Worm (Caenorhabditis elegans) whole organism, young adult: Measurements from ENCODE around the gene rbm-34.

Source experiments
- B0019.2 ChIP-seq: fragments of 200-800 bp; sonication (Bioruptor generic); conservative IDR thresholded peaks from 2 replicates; pipeline ENCODE4 v1.3.6; 2022; ENCODE audit warnings: missing genetic modification reagents, missing genetic modification characterization, missing compliant biosample characterization
- B0035.1 ChIP-seq: sonication (generic microtip); optimal IDR thresholded peaks from 2 replicates; lab custom pipeline; 2016; ENCODE audit warnings: missing genetic modification characterization, mild to moderate bottlenecking, missing compliant biosample characterization, missing genotype, missing genetic modification reagents
- B0261.1 ChIP-seq: sonication (generic microtip); optimal IDR thresholded peaks from 2 replicates; lab custom pipeline; 2016; ENCODE audit warnings: mild to moderate bottlenecking, missing genetic modification characterization, moderate library complexity, missing compliant biosample characterization
- F23B12.7 ChIP-seq: sonication (generic microtip); optimal IDR thresholded peaks from 2 replicates; lab custom pipeline; 2017; ENCODE audit warnings: missing genetic modification characterization, mild to moderate bottlenecking, missing compliant biosample characterization, antibody characterized with exemption, moderate library complexity; ENCODE audit not compliant: insufficient read depth
- F33H1.4 ChIP-seq: fragments of 200-800 bp; sonication (Bioruptor generic); IDR thresholded peaks from 2 replicates; pipeline ENCODE4 v1.3.6; 2022; ENCODE audit warnings: missing genetic modification reagents, missing genetic modification characterization, missing compliant biosample characterization
- K11D2.4 ChIP-seq: fragments of 200-800 bp; sonication (Bioruptor generic); IDR thresholded peaks from 2 replicates; pipeline ENCODE4 v1.3.6; 2022; ENCODE audit warnings: missing genetic modification reagents, missing genetic modification characterization, missing compliant biosample characterization
- K12H6.12 ChIP-seq: fragments of 200-800 bp; sonication (Bioruptor generic); optimal IDR thresholded peaks from 2 replicates; lab custom pipeline; 2018; ENCODE audit warnings: mild to moderate bottlenecking, missing genetic modification characterization, missing compliant biosample characterization
- T07F8.4 ChIP-seq: sonication (generic microtip); optimal IDR thresholded peaks from 2 replicates; lab custom pipeline; 2016; ENCODE audit warnings: mild to moderate bottlenecking, missing genetic modification characterization, moderate library complexity, missing compliant biosample characterization
- T26A5.8 ChIP-seq: sonication (generic microtip); optimal IDR thresholded peaks from 2 replicates; lab custom pipeline; 2016; ENCODE audit warnings: missing genetic modification characterization, missing compliant biosample characterization
- Y53G8AR.9 ChIP-seq: fragments of 200-800 bp; sonication (Bioruptor generic); conservative IDR thresholded peaks from 2 replicates; pipeline ENCODE4 v1.3.6; 2022; ENCODE audit warnings: missing genetic modification reagents, missing genetic modification characterization, missing compliant biosample characterization
- Y95B8A.8 ChIP-seq: fragments of 200-800 bp; sonication (Bioruptor generic); IDR thresholded peaks from 2 replicates; pipeline ENCODE4 v1.3.6; 2022; ENCODE audit warnings: missing genetic modification reagents, missing genetic modification characterization, missing compliant biosample characterization
- ZK185.1 ChIP-seq: sonication (generic microtip); optimal IDR thresholded peaks from 2 replicates; lab custom pipeline; 2016; ENCODE audit warnings: mild to moderate bottlenecking, missing genetic modification characterization, missing compliant biosample characterization; ENCODE audit not compliant: poor library complexity, severe bottlenecking
- akir-1 ChIP-seq: fragments of 200-800 bp; sonication (Bioruptor generic); optimal IDR thresholded peaks from 2 replicates; lab custom pipeline; 2018; ENCODE audit warnings: mild to moderate bottlenecking, missing genetic modification characterization, moderate library complexity, missing compliant biosample characterization
- aptf-3 ChIP-seq: fragments of 200-800 bp; sonication (Bioruptor generic); IDR thresholded peaks from 2 replicates; pipeline ENCODE4 v1.3.6; 2022; ENCODE audit warnings: missing genetic modification characterization, missing compliant biosample characterization
- athp-1 ChIP-seq: sonication (generic microtip); optimal IDR thresholded peaks from 2 replicates; lab custom pipeline; 2017; ENCODE audit warnings: mild to moderate bottlenecking, missing genetic modification characterization, missing compliant biosample characterization
- attf-5 ChIP-seq: fragments of 200-800 bp; sonication (Bioruptor generic); optimal IDR thresholded peaks from 2 replicates; lab custom pipeline; 2018; ENCODE audit warnings: mild to moderate bottlenecking, missing genetic modification characterization, missing compliant biosample characterization
- cebp-2 ChIP-seq: fragments of 200-800 bp; sonication (Bioruptor generic); IDR thresholded peaks from 2 replicates; pipeline ENCODE4 v1.3.6; 2022; ENCODE audit warnings: missing genetic modification characterization, missing compliant biosample characterization
- ceh-40 ChIP-seq: fragments of 200-800 bp; sonication (Bioruptor generic); IDR thresholded peaks from 2 replicates; pipeline ENCODE4 v1.3.6; 2022; ENCODE audit warnings: missing genetic modification characterization, missing compliant biosample characterization
- dpff-1 ChIP-seq: sonication (generic microtip); optimal IDR thresholded peaks from 2 replicates; lab custom pipeline; 2017; ENCODE audit warnings: mild to moderate bottlenecking, missing genetic modification characterization, missing compliant biosample characterization
- dpl-1 ChIP-seq: fragments of 150-350 bp; optimal IDR thresholded peaks from 2 replicates; lab custom pipeline; 2014; ENCODE audit warnings: missing biosample characterization, missing genetic modification reagents, missing genetic modification characterization
- ekl-4 ChIP-seq: fragments of 200-800 bp; sonication (Bioruptor generic); IDR thresholded peaks from 2 replicates; pipeline ENCODE4 v1.3.6; 2022; ENCODE audit warnings: missing genetic modification reagents, missing genetic modification characterization, missing compliant biosample characterization
- ets-4 ChIP-seq: fragments of 200-800 bp; sonication (Bioruptor generic); optimal IDR thresholded peaks from 2 replicates; lab custom pipeline; 2018; ENCODE audit warnings: mild to moderate bottlenecking, missing genetic modification characterization, missing compliant biosample characterization
- fkh-3 ChIP-seq: sonication (generic microtip); optimal IDR thresholded peaks from 2 replicates; lab custom pipeline; 2016; ENCODE audit warnings: mild to moderate bottlenecking, missing genetic modification characterization, missing compliant biosample characterization
- gei-17 ChIP-seq: fragments of 200-800 bp; sonication (Bioruptor generic); optimal IDR thresholded peaks from 2 replicates; lab custom pipeline; 2018; ENCODE audit warnings: mild to moderate bottlenecking, missing genetic modification characterization, missing compliant biosample characterization
- him-1 ChIP-seq: sonication (generic microtip); optimal IDR thresholded peaks from 2 replicates; lab custom pipeline; 2016; ENCODE audit warnings: missing genotype, missing genetic modification reagents, missing genetic modification characterization, missing compliant biosample characterization
- hlh-26 ChIP-seq: fragments of 200-800 bp; sonication (Bioruptor generic); conservative IDR thresholded peaks from 2 replicates; pipeline ENCODE4 v1.3.6; 2022; ENCODE audit warnings: missing genetic modification reagents, missing genetic modification characterization, missing compliant biosample characterization
- let-526 ChIP-seq: fragments of 200-800 bp; sonication (Bioruptor generic); IDR thresholded peaks from 2 replicates; pipeline ENCODE4 v1.3.6; 2022; ENCODE audit warnings: missing genetic modification reagents, missing genetic modification characterization, missing compliant biosample characterization
- lin-26 ChIP-seq: fragments of 200-800 bp; sonication (Bioruptor generic); IDR thresholded peaks from 2 replicates; pipeline ENCODE4 v1.3.6; 2022; ENCODE audit warnings: missing genetic modification reagents, missing genetic modification characterization, missing compliant biosample characterization
- madf-8 ChIP-seq: fragments of 200-800 bp; sonication (Bioruptor generic); conservative IDR thresholded peaks from 2 replicates; pipeline ENCODE4 v1.3.6; 2022; ENCODE audit warnings: missing genetic modification reagents, missing genetic modification characterization, missing compliant biosample characterization
- mcd-1 ChIP-seq: fragments of 200-800 bp; sonication (Bioruptor generic); IDR thresholded peaks from 2 replicates; pipeline ENCODE4 v1.3.6; 2022; ENCODE audit warnings: missing genetic modification reagents, missing genetic modification characterization, missing compliant biosample characterization
- mel-28 ChIP-seq: sonication (generic microtip); optimal IDR thresholded peaks from 2 replicates; lab custom pipeline; 2016; ENCODE audit warnings: borderline replicate concordance, mild to moderate bottlenecking, missing genetic modification characterization, missing compliant biosample characterization
- mes-4 ChIP-seq: sonication (generic microtip); optimal IDR thresholded peaks from 2 replicates; lab custom pipeline; 2016; ENCODE audit warnings: missing genotype, missing genetic modification characterization, missing compliant biosample characterization
- mxl-1 ChIP-seq: sonication (generic microtip); optimal IDR thresholded peaks from 2 replicates; lab custom pipeline; 2016; ENCODE audit warnings: missing genetic modification characterization, missing compliant biosample characterization
- nfya-2 ChIP-seq: fragments of 200-800 bp; sonication (Bioruptor generic); IDR thresholded peaks from 2 replicates; pipeline ENCODE4 v1.3.6; 2022; ENCODE audit warnings: missing genetic modification reagents, missing genetic modification characterization, missing compliant biosample characterization
- nhr-179 ChIP-seq: sonication (generic microtip); optimal IDR thresholded peaks from 2 replicates; lab custom pipeline; 2016; ENCODE audit warnings: mild to moderate bottlenecking, missing genetic modification characterization, missing compliant biosample characterization
- nhr-80 ChIP-seq: sonication (generic microtip); optimal IDR thresholded peaks from 2 replicates; lab custom pipeline; 2016; ENCODE audit warnings: missing genetic modification characterization, missing compliant biosample characterization
- pha-4 ChIP-seq: fragments of 150-350 bp; sonication (generic microtip); optimal IDR thresholded peaks from 2 replicates; lab custom pipeline; 2014; ENCODE audit warnings: missing biosample characterization, missing genetic modification reagents, missing genetic modification characterization
- repo-1 ChIP-seq: sonication (generic microtip); optimal IDR thresholded peaks from 2 replicates; lab custom pipeline; 2017; ENCODE audit warnings: mild to moderate bottlenecking, missing genetic modification characterization, missing compliant biosample characterization
- rpc-1 ChIP-seq, 2 experiments: fragments of 150-350 bp in 1 of 2; sonication (generic microtip) in 1 of 2; optimal IDR thresholded peaks; 2 replicates each; lab custom pipeline; 2014 to 2018; ENCODE audit warnings: missing biosample characterization in 1 of 2, missing genetic modification characterization in 1 of 2, missing genetic modification reagents in 1 of 2, missing genotype in 1 of 2
- sea-2 ChIP-seq: fragments of 200-800 bp; sonication (Bioruptor generic); IDR thresholded peaks from 2 replicates; pipeline ENCODE4 v1.3.6; 2022; ENCODE audit warnings: missing genetic modification characterization, missing compliant biosample characterization
- somi-1 ChIP-seq: fragments of 200-800 bp; sonication (Bioruptor generic); optimal IDR thresholded peaks from 2 replicates; lab custom pipeline; 2018; ENCODE audit warnings: mild to moderate bottlenecking, missing genetic modification characterization, missing compliant biosample characterization
- tbx-9 ChIP-seq: sonication (generic microtip); optimal IDR thresholded peaks from 2 replicates; lab custom pipeline; 2016; ENCODE audit warnings: borderline replicate concordance, missing genetic modification characterization, inconsistent platforms, missing compliant biosample characterization
- tlf-1 ChIP-seq: fragments of 200-800 bp; sonication (Bioruptor generic); optimal IDR thresholded peaks from 2 replicates; lab custom pipeline; 2018; ENCODE audit warnings: mild to moderate bottlenecking, missing genetic modification characterization, missing compliant biosample characterization
- xnd-1 ChIP-seq: sonication (generic microtip); optimal IDR thresholded peaks from 2 replicates; lab custom pipeline; 2016; ENCODE audit warnings: missing genotype, missing genetic modification reagents, missing genetic modification characterization, missing compliant biosample characterization
- zfh-2 ChIP-seq: fragments of 200-800 bp; sonication (Bioruptor generic); conservative IDR thresholded peaks from 2 replicates; pipeline ENCODE4 v1.3.6; 2022; ENCODE audit warnings: missing genetic modification reagents, missing genetic modification characterization, missing compliant biosample characterization
- ztf-18 ChIP-seq: sonication (generic microtip); optimal IDR thresholded peaks from 2 replicates; lab custom pipeline; 2016; ENCODE audit warnings: missing genotype, mild to moderate bottlenecking, missing genetic modification characterization, missing compliant biosample characterization
- ztf-25 ChIP-seq: fragments of 200-800 bp; sonication (Bioruptor generic); IDR thresholded peaks from 2 replicates; pipeline ENCODE4 v1.3.6; 2022; ENCODE audit warnings: missing genetic modification reagents, missing genetic modification characterization, missing compliant biosample characterization
- ztf-26 ChIP-seq: sonication (generic microtip); optimal IDR thresholded peaks from 2 replicates; lab custom pipeline; 2017; ENCODE audit warnings: missing genetic modification characterization, missing compliant biosample characterization
- ztf-6 ChIP-seq: fragments of 200-800 bp; sonication (Bioruptor generic); IDR thresholded peaks from 2 replicates; pipeline ENCODE4 v1.3.6; 2022; ENCODE audit warnings: missing genetic modification reagents, missing genetic modification characterization, missing compliant biosample characterization

rbm-34 gene

DNA sequence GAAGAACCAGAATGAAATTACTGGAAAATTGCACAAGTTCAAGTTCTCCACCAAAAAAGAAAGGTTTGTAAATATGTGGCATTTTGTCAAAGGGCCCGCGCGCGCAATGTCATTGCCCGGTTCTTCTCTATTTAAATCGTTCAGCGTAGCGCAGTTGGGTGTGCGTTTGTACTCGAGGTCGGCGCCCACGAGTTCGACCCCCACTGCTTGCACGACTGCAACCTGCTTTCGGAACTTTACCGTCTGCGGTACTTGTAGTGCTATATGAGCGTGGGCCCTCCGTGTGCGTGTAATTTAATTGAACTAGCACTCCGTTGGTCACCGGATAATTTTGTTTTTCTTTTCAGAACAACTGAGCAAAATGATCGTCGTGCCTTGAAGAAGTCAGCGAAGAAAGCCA is 1.3 kb downstream of the rbm-34 start (continued):
- TF ChIP-seq B0035.1 (tag; lab: Kevin White, UChicago) (peak; percentile 78), attf-5 (GFP tag; lab: Kevin White, UChicago) (peak; percentile 81), rpc-1 (optimal IDR thresholded peaks at IDR 0.05; lab: Kevin White, UChicago) (peak; percentile 80), rpc-1 (tag; optimal IDR thresholded peaks at IDR 0.05; lab: Kevin White, UChicago) (peak; percentile 91), B0019.2 (GFP tag; lab: Robert Waterston, UW) (0 out of 2 replicates have a peak, but pooled peaks have one; percentile 56), somi-1 (GFP tag; lab: Kevin White, UChicago) (peak; percentile 69), Y53G8AR.9 (peak; percentile 68; the same call in 1 of the 2 replicates), hlh-26 (no peak), mcd-1 (GFP tag; lab: Robert Waterston, UW) (peak; percentile 83), tbx-9 (peak; percentile 72), ztf-26 (tag; lab: Kevin White, UChicago) (peak; percentile 75), lin-26 (GFP tag; lab: Robert Waterston, UW) (peak; percentile 98), xnd-1 (tag; lab: Kevin White, UChicago) (peak; percentile 36), mxl-1 (peak; percentile 88), him-1 (tag; lab: Kevin White, UChicago) (peak; percentile 93), dpff-1 (tag; lab: Kevin White, UChicago) (peak; percentile 26), ZK185.1 (tag; lab: Kevin White, UChicago) (peak; percentile 92), nhr-179 (tag; lab: Kevin White, UChicago) (no peak), mes-4 (peak; percentile 78), nfya-2 (GFP tag; lab: Robert Waterston, UW) (no peak), ztf-18 (tag; lab: Kevin White, UChicago) (peak; percentile 79), ceh-40 (GFP tag; lab: Robert Waterston, UW) (peak; percentile 30; the same call in 1 of the 2 replicates), dpl-1 (GFP tag; lab: Kevin White, UChicago) (peak; percentile 24), aptf-3 (GFP tag; lab: Robert Waterston, UW) (peak; percentile 91), cebp-2 (GFP tag; lab: Robert Waterston, UW) (peak; percentile 100), K12H6.12 (peak; percentile 66), ets-4 (peak; percentile 66), nhr-80 (tag; lab: Kevin White, UChicago) (peak; percentile 52), tlf-1 (GFP tag; lab: Kevin White, UChicago) (peak; percentile 79), ekl-4 (GFP tag; lab: Robert Waterston, UW) (peak; percentile 86), mel-28 (tag; lab: Kevin White, UChicago) (no peak), zfh-2 (GFP tag; lab: Robert Waterston, UW) (peak; percentile 86), F23B12.7 (tag; lab: Kevin White, UChicago) (peak; percentile 97), T07F8.4 (tag; lab: Kevin White, UChicago) (peak; percentile 85), B0261.1 (tag; lab: Kevin White, UChicago) (peak; percentile 91), madf-8 (GFP tag; lab: Robert Waterston, UW) (0 out of 2 replicates have a peak, but pooled peaks have one; percentile 29), akir-1 (GFP tag; lab: Kevin White, UChicago) (no peak), ztf-6 (peak; percentile 70; the same call in 1 of the 2 replicates), K11D2.4 (GFP tag; lab: Robert Waterston, UW) (peak; percentile 78), T26A5.8 (peak; percentile 76), gei-17 (GFP tag; lab: Kevin White, UChicago) (peak; percentile 9), F33H1.4 (GFP tag; lab: Robert Waterston, UW) (peak; percentile 63), repo-1 (no peak), pha-4 (no peak), fkh-3 (peak; percentile 55), athp-1 (tag; lab: Kevin White, UChicago) (peak; percentile 81), Y95B8A.8 (GFP tag; lab: Robert Waterston, UW) (peak; percentile 76; the same call in 1 of the 2 replicates), let-526 (GFP tag; lab: Robert Waterston, UW) (no peak), sea-2 (GFP tag; lab: Robert Waterston, UW) (no peak), ztf-25 (GFP tag; lab: Robert Waterston, UW) (peak; percentile 88)
